Worm (Caenorhabditis elegans): Measurements from ENCODE around the gene frm-8.

frm-8 gene

ce11 chrIII:3240893-3241292 is 21.9 kb upstream of the frm-8 start:
- TF ChIP-seq elt-4 (tag; optimal IDR thresholded peaks at IDR 0.05) (no peak), hlh-30 (tag; optimal IDR thresholded peaks at IDR 0.05; ENCODE audit: insufficient read depth) (no peak), ceh-9 (tag; optimal IDR thresholded peaks at IDR 0.05) (no peak), C38D4.7 (GFP tag; optimal IDR thresholded peaks at IDR 0.05) (no peak), zip-5 (tag; optimal IDR thresholded peaks at IDR 0.05) (no peak), ceh-18 (tag; optimal IDR thresholded peaks at IDR 0.05) (no peak), hlh-13 (GFP tag; optimal IDR thresholded peaks at IDR 0.05) (no peak), unc-42 (tag; optimal IDR thresholded peaks at IDR 0.05) (no peak), Y22D7AL.16 (tag; optimal IDR thresholded peaks at IDR 0.05) (no peak), syd-9 (tag; optimal IDR thresholded peaks at IDR 0.05) (no peak), ceh-2 (tag; optimal IDR thresholded peaks at IDR 0.05) (no peak), pax-1 (tag; optimal IDR thresholded peaks at IDR 0.05) (no peak), pat-9 (tag; optimal IDR thresholded peaks at IDR 0.05) (no peak), npax-4 (tag; optimal IDR thresholded peaks at IDR 0.05) (no peak), fax-1 (tag; optimal IDR thresholded peaks at IDR 0.05) (no peak), unc-86 (tag; optimal IDR thresholded peaks at IDR 0.05) (no peak), madf-2 (tag; optimal IDR thresholded peaks at IDR 0.05) (no peak), pha-2 (tag; optimal IDR thresholded peaks at IDR 0.05) (no peak)

ce11 chrIII:3232650-3233152 is 13.8 kb upstream of the frm-8 start, which contains the start of gene Y53G8AL.1:
Y53G8AL.1 (plus strand) TSS chrIII:3233102.
- TF ChIP-seq ref-2 (tag; optimal IDR thresholded peaks at IDR 0.05), result no peak
- no peak for TF ChIP-seq ceh-18 (tag; optimal IDR thresholded peaks at IDR 0.05)
- TF ChIP-seq ceh-14 (tag; optimal IDR thresholded peaks at IDR 0.05), result peak; percentile 40
- TF ChIP-seq ceh-19 (GFP tag; optimal IDR thresholded peaks at IDR 0.05), result no peak

- no peak for TF ChIP-seq C38D4.7 (GFP tag; optimal IDR thresholded peaks at IDR 0.05)
- peak; percentile 89 for TF ChIP-seq unc-42 (tag; optimal IDR thresholded peaks at IDR 0.05)
These were observed 5.2 kb upstream of the frm-8 start for ce11 chrIII:3224102-3224501.

ce11 chrIII:3222707-3223106 is 3.8 kb upstream of the frm-8 start:
- no peak for TF ChIP-seq pqm-1 (tag; optimal IDR thresholded peaks at IDR 0.05)
- no peak for TF ChIP-seq ceh-9 (tag; optimal IDR thresholded peaks at IDR 0.05)
- no peak for TF ChIP-seq unc-55 (GFP tag; optimal IDR thresholded peaks at IDR 0.05)
- no peak for TF ChIP-seq eyg-1 (tag; optimal IDR thresholded peaks at IDR 0.05)
- TF ChIP-seq npax-4 (tag; optimal IDR thresholded peaks at IDR 0.05), result no peak
- TF ChIP-seq K02D7.2 (tag; optimal IDR thresholded peaks at IDR 0.05), result no peak
- TF ChIP-seq ceh-14 (tag; optimal IDR thresholded peaks at IDR 0.05), result no peak
- no peak for TF ChIP-seq sdc-2 (tag; optimal IDR thresholded peaks at IDR 0.05)
- TF ChIP-seq T23F11.4 (GFP tag; optimal IDR thresholded peaks at IDR 0.05), result no peak
- no peak for TF ChIP-seq elt-4 (tag; optimal IDR thresholded peaks at IDR 0.05)
- TF ChIP-seq hlh-15 (tag; optimal IDR thresholded peaks at IDR 0.05), result no peak
- TF ChIP-seq unc-86 (tag; optimal IDR thresholded peaks at IDR 0.05), result no peak
- no peak for TF ChIP-seq syd-9 (tag; optimal IDR thresholded peaks at IDR 0.05)
- no peak for TF ChIP-seq ceh-48 (tag; optimal IDR thresholded peaks at IDR 0.05)
- no peak for TF ChIP-seq ceh-19 (GFP tag; optimal IDR thresholded peaks at IDR 0.05)
- no peak for TF ChIP-seq rnt-1 (tag; optimal IDR thresholded peaks at IDR 0.05)
- TF ChIP-seq unc-3 (GFP tag; conservative IDR thresholded peaks at IDR 0.05), result no peak
- TF ChIP-seq unc-3 (tag; optimal IDR thresholded peaks at IDR 0.05), result no peak
- TF ChIP-seq ref-2 (tag; optimal IDR thresholded peaks at IDR 0.05), result no peak
- no peak for TF ChIP-seq Y22D7AL.16 (tag; optimal IDR thresholded peaks at IDR 0.05)
- no peak for TF ChIP-seq nfya-1 (tag; optimal IDR thresholded peaks at IDR 0.05)

- TF ChIP-seq tbx-2 (tag; optimal IDR thresholded peaks at IDR 0.05) (peak; percentile 4), gmeb-2 (tag; optimal IDR thresholded peaks at IDR 0.05) (no peak), ets-4 (tag; optimal IDR thresholded peaks at IDR 0.05) (no peak), unc-42 (tag; optimal IDR thresholded peaks at IDR 0.05) (peak; percentile 62), madf-2 (tag; optimal IDR thresholded peaks at IDR 0.05) (no peak), ceh-2 (tag; optimal IDR thresholded peaks at IDR 0.05) (no peak), nfya-1 (tag; optimal IDR thresholded peaks at IDR 0.05) (peak; percentile 59), ceh-31 (tag; optimal IDR thresholded peaks at IDR 0.05) (peak; percentile 75), elt-4 (tag; optimal IDR thresholded peaks at IDR 0.05) (no peak)
These were observed 1.3 kb upstream of the frm-8 start for ce11 chrIII:3220287-3220686.

Measured in whole organism, late embryonic.